Fruit fly (Drosophila melanogaster) whole organism, wandering third instar larva: ENCODE results near the gene CG7963.
A peak's percentile ranks its signal among the peaks of the same experiment; 100 is the strongest.

Experiments
- Abd-B ChIP-seq: fragments of >200 bp; optimal IDR thresholded peaks from 2 replicates; lab custom pipeline; 2017; ENCODE audit warnings: missing biosample characterization, missing genetic modification characterization
- CG32264 ChIP-seq: fragments of 200-800 bp; sonication (Bioruptor generic); optimal IDR thresholded peaks from 2 replicates; lab custom pipeline; 2016; ENCODE audit warnings: missing biosample characterization, missing genetic modification characterization
- CG9705 ChIP-seq: fragments of 200-800 bp; sonication (Bioruptor generic); optimal IDR thresholded peaks from 2 replicates; lab custom pipeline; 2018; ENCODE audit warnings: missing biosample characterization, mild to moderate bottlenecking, missing genetic modification characterization
- CrebA ChIP-seq: fragments of 200-800 bp; sonication (Bioruptor generic); optimal IDR thresholded peaks from 2 replicates; lab custom pipeline; 2016; ENCODE audit warnings: missing biosample characterization, mild to moderate bottlenecking, missing genetic modification characterization, borderline replicate concordance
- Dfd ChIP-seq: fragments of >200 bp; optimal IDR thresholded peaks from 2 replicates; lab custom pipeline; 2017; ENCODE audit warnings: missing biosample characterization, missing genetic modification characterization
- HLH106 ChIP-seq: fragments of 200-800 bp; optimal IDR thresholded peaks from 3 replicates; lab custom pipeline; 2019; ENCODE audit warnings: missing biosample characterization, mild to moderate bottlenecking, missing genetic modification characterization, moderate library complexity
- Hnf4 ChIP-seq: fragments of 200-800 bp; sonication (Bioruptor generic); optimal IDR thresholded peaks from 2 replicates; lab custom pipeline; 2016; ENCODE audit warnings: missing biosample characterization, mild to moderate bottlenecking, missing genetic modification characterization
- Hr83 ChIP-seq: fragments of 200-300 bp; sonication (Bioruptor generic); optimal IDR thresholded peaks from 2 replicates; lab custom pipeline; 2016; ENCODE audit warnings: missing biosample characterization, mild to moderate bottlenecking, missing genetic modification characterization, moderate library complexity; ENCODE audit not compliant: poor library complexity, severe bottlenecking
- Myc ChIP-seq: fragments of >200 bp; optimal IDR thresholded peaks from 2 replicates; lab custom pipeline; 2017
- N ChIP-seq: fragments of >200 bp; optimal IDR thresholded peaks from 2 replicates; lab custom pipeline; 2018; ENCODE audit warnings: missing biosample characterization, missing external identifiers, missing genetic modification characterization
- OdsH ChIP-seq: fragments of 200-800 bp; sonication (Bioruptor generic); optimal IDR thresholded peaks from 2 replicates; lab custom pipeline; 2016; ENCODE audit warnings: missing biosample characterization, mild to moderate bottlenecking, missing genetic modification characterization
- Rel ChIP-seq, 2 experiments: fragments of 200-800 bp; sonication (Bioruptor generic) in 1 of 2; optimal IDR thresholded peaks; 2 replicates in 1 of 2; 3 replicates in 1 of 2; lab custom pipeline; 2016 to 2019; ENCODE audit warnings: mild to moderate bottlenecking in 2 of 2, missing biosample characterization in 2 of 2, missing genetic modification characterization in 2 of 2, moderate library complexity in 1 of 2
- Sp1 ChIP-seq: fragments of 200-800 bp; sonication (Bioruptor generic); optimal IDR thresholded peaks from 3 replicates; lab custom pipeline; 2019; ENCODE audit warnings: missing biosample characterization, mild to moderate bottlenecking, missing genetic modification characterization, moderate library complexity
- Vsx2 ChIP-seq: fragments of 200-300, 225-300 bp; sonication (Bioruptor generic); optimal IDR thresholded peaks from 2 replicates; lab custom pipeline; 2018; ENCODE audit warnings: missing biosample characterization, missing genetic modification characterization; ENCODE audit not compliant: partially characterized antibody
- br ChIP-seq: fragments of 200-800 bp; sonication (Bioruptor generic); optimal IDR thresholded peaks from 2 replicates; lab custom pipeline; 2016; ENCODE audit warnings: missing biosample characterization, missing genetic modification characterization
- brk ChIP-seq: fragments of 200-800 bp; sonication (Bioruptor generic); optimal IDR thresholded peaks from 2 replicates; lab custom pipeline; 2016; ENCODE audit warnings: missing biosample characterization, mild to moderate bottlenecking, missing genetic modification characterization
- dl ChIP-seq, 2 experiments: fragments of 175-275, 200-275 bp in 1 of 2; fragments of 200-275 bp in 1 of 2; sonication (Bioruptor generic); optimal IDR thresholded peaks; lab custom pipeline; 2018; ENCODE audit warnings: mild to moderate bottlenecking in 2 of 2, missing biosample characterization in 2 of 2, missing genetic modification characterization in 2 of 2, moderate library complexity in 2 of 2; ENCODE audit not compliant: partially characterized antibody in 2 of 2, insufficient read depth in 1 of 2
- dmrt93B ChIP-seq: fragments of 200-800 bp; sonication (Bioruptor generic); optimal IDR thresholded peaks from 2 replicates; lab custom pipeline; 2018; ENCODE audit warnings: missing biosample characterization, mild to moderate bottlenecking, missing genetic modification characterization
- dsf ChIP-seq: sonication (Bioruptor generic); optimal IDR thresholded peaks from 2 replicates; lab custom pipeline; 2016; ENCODE audit warnings: missing biosample characterization, missing genetic modification characterization, borderline replicate concordance
- ey ChIP-seq: fragments of 200-800 bp; sonication (Bioruptor generic); optimal IDR thresholded peaks from 2 replicates; lab custom pipeline; 2016; ENCODE audit warnings: missing biosample characterization, missing genetic modification characterization
- foxo ChIP-seq, 2 experiments: fragments of 200-800 bp; sonication (Bioruptor generic); optimal IDR thresholded peaks; 2 replicates in 1 of 2; 3 replicates in 1 of 2; lab custom pipeline; 2016 to 2017; ENCODE audit warnings: missing biosample characterization in 2 of 2, missing genetic modification characterization in 2 of 2
- fru ChIP-seq: fragments of 200-800 bp; sonication (Bioruptor generic); optimal IDR thresholded peaks from 3 replicates; lab custom pipeline; 2016; ENCODE audit warnings: missing biosample characterization, mild to moderate bottlenecking, missing genetic modification characterization
- h ChIP-seq: fragments of 200-800 bp; sonication (Bioruptor generic); optimal IDR thresholded peaks from 3 replicates; lab custom pipeline; 2016; ENCODE audit warnings: missing biosample characterization, mild to moderate bottlenecking, missing genetic modification characterization
- lola ChIP-seq: fragments of >200 bp; optimal IDR thresholded peaks from 2 replicates; lab custom pipeline; 2017; ENCODE audit warnings: missing biosample characterization, missing genetic modification characterization
- psq ChIP-seq: fragments of 200-800 bp; sonication (Bioruptor generic); optimal IDR thresholded peaks from 3 replicates; lab custom pipeline; 2017; ENCODE audit warnings: missing biosample characterization, mild to moderate bottlenecking, missing genetic modification characterization, moderate library complexity
- rgr ChIP-seq: fragments of 200-800 bp; sonication (Bioruptor generic); optimal IDR thresholded peaks from 3 replicates; lab custom pipeline; 2016; ENCODE audit warnings: missing biosample characterization, mild to moderate bottlenecking, missing genetic modification characterization
- sage ChIP-seq: fragments of 200-800 bp; sonication (Bioruptor generic); optimal IDR thresholded peaks from 2 replicates; lab custom pipeline; 2016; ENCODE audit warnings: missing biosample characterization, mild to moderate bottlenecking, missing genetic modification characterization
- sv ChIP-seq: fragments of 200-800 bp; sonication (Bioruptor generic); optimal IDR thresholded peaks from 3 replicates; lab custom pipeline; 2016; ENCODE audit warnings: missing biosample characterization, missing genetic modification characterization
- woc ChIP-seq: sonication (Bioruptor generic); optimal IDR thresholded peaks from 2 replicates; lab custom pipeline; 2016; ENCODE audit warnings: missing biosample characterization, mild to moderate bottlenecking, missing genetic modification characterization

Gene CG7963

dm6 chr3R:8354969-8355368, 7.7 kb upstream of the CG7963 start:
- TF ChIP-seq dsf (no peak), CG9705 (GFP tag; lab: Kevin White, UChicago) (no peak), ey (peak; percentile 24), Rel (GFP tag; optimal IDR thresholded peaks at IDR 0.05; lab: Kevin White, UChicago) (no peak), Rel (tag; optimal IDR thresholded peaks at IDR 0.05; lab: Kevin White, UChicago) (no peak), Abd-B (GFP tag; lab: Kevin White, UChicago) (no peak), dmrt93B (GFP tag; lab: Kevin White, UChicago) (no peak), sv (no peak), br (GFP tag; lab: Kevin White, UChicago) (peak; percentile 9), CrebA (GFP tag; lab: Kevin White, UChicago) (no peak), HLH106 (tag; lab: Kevin White, UChicago) (peak; percentile 43), h (GFP tag; lab: Kevin White, UChicago) (peak; percentile 10), Sp1 (GFP tag; lab: Kevin White, UChicago) (no peak), N (GFP tag; lab: Kevin White, UChicago) (no peak), rgr (no peak), Hr83 (GFP tag; lab: Kevin White, UChicago) (no peak)

dm6 chr3R:8355579-8355978, 7.0 kb upstream of the CG7963 start:
- TF ChIP-seq dmrt93B (GFP tag; lab: Kevin White, UChicago) = no peak
- peak; percentile 26 for TF ChIP-seq brk (GFP tag; lab: Kevin White, UChicago)
- peak; percentile 11 for TF ChIP-seq Hnf4 (GFP tag; lab: Kevin White, UChicago)
- peak; percentile 12 for TF ChIP-seq woc (GFP tag; lab: Kevin White, UChicago)
- TF ChIP-seq fru (GFP tag; lab: Kevin White, UChicago) = peak; percentile 67
- no peak for TF ChIP-seq N (GFP tag; lab: Kevin White, UChicago)
- no peak for TF ChIP-seq Hr83 (GFP tag; lab: Kevin White, UChicago)
- TF ChIP-seq CG32264 (GFP tag; lab: Kevin White, UChicago) = peak; percentile 44
- peak; percentile 95 for TF ChIP-seq sv
- peak; percentile 25 for TF ChIP-seq HLH106 (tag; lab: Kevin White, UChicago)
- TF ChIP-seq psq (GFP tag; lab: Kevin White, UChicago) = peak; percentile 9
- peak; percentile 38 for TF ChIP-seq OdsH (GFP tag; lab: Kevin White, UChicago)
- TF ChIP-seq br (GFP tag; lab: Kevin White, UChicago) = peak; percentile 57
- peak; percentile 4 for TF ChIP-seq sage (GFP tag; lab: Kevin White, UChicago)
- no peak for TF ChIP-seq Vsx2 (GFP tag; lab: Kevin White, UChicago)
- TF ChIP-seq foxo (GFP tag; optimal IDR thresholded peaks at IDR 0.05; lab: Kevin White, UChicago) = peak in 1 of 2 experiments; percentile 54
- TF ChIP-seq ey = peak; percentile 50
- TF ChIP-seq h (GFP tag; lab: Kevin White, UChicago) = peak; percentile 72
- TF ChIP-seq Myc (lab: Kevin White, UChicago) = no peak
- TF ChIP-seq rgr = peak; percentile 61
- no peak for TF ChIP-seq Dfd (GFP tag; lab: Kevin White, UChicago)

- TF ChIP-seq foxo (GFP tag; optimal IDR thresholded peaks at IDR 0.05; lab: Kevin White, UChicago) (no peak), Myc (lab: Kevin White, UChicago) (peak; percentile 95), CG32264 (GFP tag; lab: Kevin White, UChicago) (no peak), dsf (no peak), woc (GFP tag; lab: Kevin White, UChicago) (peak; percentile 8), lola (GFP tag; lab: Kevin White, UChicago) (no peak), h (GFP tag; lab: Kevin White, UChicago) (peak; percentile 47), Rel (GFP tag; optimal IDR thresholded peaks at IDR 0.05; lab: Kevin White, UChicago) (no peak), Rel (tag; optimal IDR thresholded peaks at IDR 0.05; lab: Kevin White, UChicago) (peak; percentile 78), dl (GFP tag; optimal IDR thresholded peaks at IDR 0.05; lab: Kevin White, UChicago; ENCODE audit: insufficient read depth in 1 of 2, partially characterized antibody in 2 of 2) (peak in 1 of 2 experiments; percentile 15), brk (GFP tag; lab: Kevin White, UChicago) (no peak)
Measured at dm6 chr3R:8356626-8357290, 5.9 kb upstream of the CG7963 start, which contains the start of gene stck. Gene stck, plus strand, starts transcription at chr3R:8356978.
